Fruit fly (Drosophila melanogaster) whole organism, prepupa: ENCODE data around the gene CG42455.
A peak's percentile ranks its signal among the peaks of the same experiment; 100 is the strongest.

Source experiments
- CG11762 ChIP-seq: fragments of 200-800 bp; sonication (Bioruptor generic); optimal IDR thresholded peaks from 3 replicates; lab custom pipeline; 2016; ENCODE audit warnings: missing biosample characterization, missing genetic modification characterization; ENCODE audit not compliant: insufficient read depth
- CG6163 ChIP-seq: fragments of 200-800 bp; sonication (Bioruptor generic); IDR thresholded peaks from 3 replicates; pipeline ENCODE4 v1.3.6; 2022; ENCODE audit warnings: missing biosample characterization, missing genetic modification characterization
- Eip78C ChIP-seq: fragments of 200-800 bp; sonication (Bioruptor generic); peaks from one replicate; lab custom pipeline; 2016; ENCODE audit warnings: missing biosample characterization, missing genetic modification characterization
- Ets96B ChIP-seq: fragments of 200-800 bp; optimal IDR thresholded peaks from 2 replicates; lab custom pipeline; 2019; ENCODE audit warnings: missing biosample characterization, mild to moderate bottlenecking, missing genetic modification characterization, moderate library complexity
- Hr39 ChIP-seq: fragments of 200-800 bp; sonication (Bioruptor generic); optimal IDR thresholded peaks from 2 replicates; lab custom pipeline; 2016; ENCODE audit warnings: missing biosample characterization, missing genetic modification characterization
- Lpt ChIP-seq: fragments of 200-800 bp; sonication (Bioruptor generic); optimal IDR thresholded peaks from 3 replicates; lab custom pipeline; 2016; ENCODE audit warnings: missing biosample characterization, missing genetic modification characterization
- OdsH ChIP-seq: fragments of 200-800 bp; sonication (Bioruptor generic); optimal IDR thresholded peaks from 3 replicates; lab custom pipeline; 2016; ENCODE audit warnings: missing biosample characterization, missing genetic modification characterization
- Sox14 ChIP-seq: fragments of 200-800 bp; sonication (Bioruptor generic); optimal IDR thresholded peaks from 3 replicates; lab custom pipeline; 2016; ENCODE audit warnings: missing biosample characterization, missing genetic modification characterization
- achi ChIP-seq: fragments of 200-800 bp; sonication (Bioruptor generic); optimal IDR thresholded peaks from 3 replicates; lab custom pipeline; 2016; ENCODE audit warnings: missing biosample characterization, missing genetic modification characterization
- fd59A ChIP-seq: fragments of 200-800 bp; sonication (Bioruptor generic); optimal IDR thresholded peaks from 2 replicates; lab custom pipeline; 2017; ENCODE audit warnings: missing biosample characterization, mild to moderate bottlenecking, missing genetic modification characterization, missing genetic modification reagents
- lz ChIP-seq: fragments of 200-800 bp; sonication (Bioruptor generic); optimal IDR thresholded peaks from 3 replicates; lab custom pipeline; 2016; ENCODE audit warnings: missing biosample characterization, missing genetic modification characterization
- svp ChIP-seq: fragments of 200-800 bp; sonication (Bioruptor generic); peaks from one replicate; lab custom pipeline; 2016; ENCODE audit warnings: missing biosample characterization, missing genetic modification characterization

dm6 chr3L:9974172-9974896 lies 2.2 kb downstream of the CG42455 start, which contains the start of gene dpr6:
- TF ChIP-seq Eip78C, result no peak
- peak; percentile 7 for TF ChIP-seq svp (GFP tag; lab: Kevin White, UChicago)
- no peak for TF ChIP-seq Lpt
- TF ChIP-seq Ets96B (tag; lab: Kevin White, UChicago), result no peak
- no peak for TF ChIP-seq CG6163 (GFP tag; lab: Robert Waterston, UW)
- no peak for TF ChIP-seq CG11762 (GFP tag; lab: Kevin White, UChicago)
- TF ChIP-seq fd59A (GFP tag; lab: Kevin White, UChicago), result no peak
- no peak for TF ChIP-seq Sox14 (GFP tag; lab: Kevin White, UChicago)
- no peak for TF ChIP-seq OdsH (GFP tag; lab: Kevin White, UChicago)
- no peak for TF ChIP-seq lz (GFP tag; lab: Kevin White, UChicago)
- TF ChIP-seq achi (GFP tag; lab: Kevin White, UChicago), result no peak
- no peak for TF ChIP-seq Hr39 (GFP tag; lab: Kevin White, UChicago)
